Fruit fly (Drosophila melanogaster) whole organism, embryonic: ENCODE results near the gene Spec2.
A peak's percentile ranks its signal among the peaks of the same experiment; 100 is the strongest.

Experiments used
- Antp ChIP-seq: fragments of 200-800 bp; sonication (Bioruptor generic); optimal IDR thresholded peaks from 3 replicates; lab custom pipeline; 2016; ENCODE audit warnings: missing biosample characterization, missing genetic modification characterization
- Atf3 ChIP-seq: fragments of 200-800 bp; sonication (Bioruptor generic); optimal IDR thresholded peaks from 3 replicates; lab custom pipeline; 2016; ENCODE audit warnings: missing biosample characterization, missing genetic modification characterization
- CG10321 ChIP-seq: fragments of 200-800 bp; sonication (Bioruptor generic); IDR thresholded peaks from 2 replicates; pipeline ENCODE4 v1.3.6; 2022; ENCODE audit warnings: missing biosample characterization, missing genetic modification characterization
- CG10543 ChIP-seq: fragments of 200-800 bp; sonication (Bioruptor generic); optimal IDR thresholded peaks from 3 replicates; lab custom pipeline; 2017; ENCODE audit warnings: missing biosample characterization, mild to moderate bottlenecking, missing genetic modification characterization, moderate library complexity
- CG11723 ChIP-seq: fragments of 200-800 bp; sonication (Bioruptor generic); optimal IDR thresholded peaks from 2 replicates; lab custom pipeline; 2017; ENCODE audit warnings: missing biosample characterization, mild to moderate bottlenecking, missing genetic modification characterization
- CG13123 ChIP-seq: fragments of 200-800 bp; sonication (Bioruptor generic); optimal IDR thresholded peaks from 2 replicates; lab custom pipeline; 2016; ENCODE audit warnings: missing biosample characterization, missing genetic modification characterization
- CG13424 ChIP-seq: fragments of 200-800 bp; sonication (Bioruptor generic); optimal IDR thresholded peaks from 2 replicates; lab custom pipeline; 2019; ENCODE audit warnings: missing biosample characterization, mild to moderate bottlenecking, missing genetic modification characterization, moderate library complexity
- CG13775 ChIP-seq: fragments of 200-800 bp; sonication (Bioruptor generic); optimal IDR thresholded peaks from 3 replicates; lab custom pipeline; 2017; ENCODE audit warnings: missing biosample characterization, mild to moderate bottlenecking, missing genetic modification characterization
- CG14014 ChIP-seq: fragments of 200-800 bp; sonication (Bioruptor generic); IDR thresholded peaks from 2 replicates; pipeline ENCODE4 v1.3.6; 2022; ENCODE audit warnings: missing biosample characterization, missing genetic modification characterization
- CG14441 ChIP-seq: fragments of 200-800 bp; sonication (Bioruptor generic); IDR thresholded peaks from 2 replicates; pipeline ENCODE4 v1.3.6; 2022; ENCODE audit warnings: missing biosample characterization, missing genetic modification characterization
- CG17385 ChIP-seq: fragments of 200-800 bp; sonication (Bioruptor generic); optimal IDR thresholded peaks from 3 replicates; lab custom pipeline; 2018; ENCODE audit warnings: missing biosample characterization, mild to moderate bottlenecking, missing genetic modification characterization
- CG18764 ChIP-seq: fragments of 200-800 bp; sonication (Bioruptor generic); optimal IDR thresholded peaks from 3 replicates; lab custom pipeline; 2016; ENCODE audit warnings: missing biosample characterization, missing genetic modification characterization
- CG2199 ChIP-seq: fragments of 200-800 bp; sonication (Bioruptor generic); IDR thresholded peaks from 3 replicates; pipeline ENCODE4 v1.3.6; 2022; ENCODE audit warnings: missing biosample characterization, missing genetic modification characterization
- CG32532 ChIP-seq: fragments of 200-800 bp; sonication (Bioruptor generic); IDR thresholded peaks from 2 replicates; pipeline ENCODE4 v1.3.6; 2022; ENCODE audit warnings: missing biosample characterization, missing genetic modification characterization
- CG4360 ChIP-seq: fragments of 200-800 bp; sonication (Bioruptor generic); IDR thresholded peaks from 2 replicates; pipeline ENCODE4 v1.3.6; 2022; ENCODE audit warnings: missing biosample characterization, missing genetic modification characterization
- CG4617 ChIP-seq: fragments of 200-800 bp; sonication (Bioruptor generic); optimal IDR thresholded peaks from 3 replicates; lab custom pipeline; 2016; ENCODE audit warnings: missing biosample characterization, missing genetic modification characterization, borderline replicate concordance
- CG5953 ChIP-seq: fragments of 200-800 bp; sonication (Bioruptor generic); IDR thresholded peaks from 2 replicates; pipeline ENCODE4 v1.3.6; 2022; ENCODE audit warnings: missing biosample characterization, missing genetic modification characterization
- CG6765 ChIP-seq: fragments of 200-800 bp; sonication (Bioruptor generic); optimal IDR thresholded peaks from 3 replicates; lab custom pipeline; 2017; ENCODE audit warnings: missing biosample characterization, mild to moderate bottlenecking, missing genetic modification characterization
- CG6813 ChIP-seq: fragments of 200-800 bp; sonication (Bioruptor generic); optimal IDR thresholded peaks from 2 replicates; lab custom pipeline; 2017; ENCODE audit warnings: missing biosample characterization, missing genetic modification characterization, mild to moderate bottlenecking, moderate library complexity, missing genetic modification reagents
- CG7745 ChIP-seq: fragments of 200-800 bp; sonication (Bioruptor generic); optimal IDR thresholded peaks from 2 replicates; lab custom pipeline; 2018; ENCODE audit warnings: missing biosample characterization, mild to moderate bottlenecking, missing genetic modification characterization, moderate library complexity
- CG7839 ChIP-seq: fragments of 200-800 bp; sonication (Bioruptor generic); optimal IDR thresholded peaks from 3 replicates; lab custom pipeline; 2018; ENCODE audit warnings: missing biosample characterization, mild to moderate bottlenecking, missing genetic modification characterization, moderate library complexity
- CG8765 ChIP-seq: fragments of 200-800 bp; sonication (Bioruptor generic); IDR thresholded peaks from 2 replicates; pipeline ENCODE4 v1.3.6; 2022; ENCODE audit warnings: missing biosample characterization, missing genetic modification characterization
- CoRest ChIP-seq: fragments of 200-800 bp; sonication (Bioruptor generic); optimal IDR thresholded peaks from 3 replicates; lab custom pipeline; 2018; ENCODE audit warnings: missing biosample characterization, mild to moderate bottlenecking, missing genetic modification characterization, moderate library complexity
- Fer1 ChIP-seq: fragments of 200-800 bp; sonication (Bioruptor generic); optimal IDR thresholded peaks from 2 replicates; lab custom pipeline; 2017; ENCODE audit warnings: missing biosample characterization, mild to moderate bottlenecking, missing genetic modification characterization
- Hmx ChIP-seq: fragments of 200-800 bp; sonication (Bioruptor generic); optimal IDR thresholded peaks from 2 replicates; lab custom pipeline; 2016; ENCODE audit warnings: missing biosample characterization, missing genetic modification characterization
- MESR4 ChIP-seq: fragments of 200-800 bp; sonication (Bioruptor generic); optimal IDR thresholded peaks from 2 replicates; lab custom pipeline; 2018; ENCODE audit warnings: missing biosample characterization, mild to moderate bottlenecking, missing genetic modification characterization, moderate library complexity
- NC2α ChIP-seq: fragments of 200-800 bp; sonication (Bioruptor generic); optimal IDR thresholded peaks from 2 replicates; lab custom pipeline; 2016; ENCODE audit warnings: missing biosample characterization, missing genetic modification characterization
- Tbp ChIP-seq: fragments of >200 bp; optimal IDR thresholded peaks from 2 replicates; lab custom pipeline; 2018; ENCODE audit warnings: missing biosample characterization, missing genetic modification characterization
- Vsx1 ChIP-seq: fragments of 200-800 bp; sonication (Bioruptor generic); optimal IDR thresholded peaks from 2 replicates; lab custom pipeline; 2017; ENCODE audit warnings: missing biosample characterization, mild to moderate bottlenecking, missing genetic modification characterization, missing genetic modification reagents
- Xrp1 ChIP-seq: fragments of 200-800 bp; sonication (Bioruptor generic); IDR thresholded peaks from 2 replicates; pipeline ENCODE4 v1.3.6; 2022; ENCODE audit warnings: missing biosample characterization, missing genetic modification characterization
- ash1 ChIP-seq: fragments of 200-800 bp; sonication (Bioruptor generic); optimal IDR thresholded peaks from 2 replicates; lab custom pipeline; 2018; ENCODE audit warnings: missing biosample characterization, mild to moderate bottlenecking, missing genetic modification characterization
- bab2 ChIP-seq: fragments of 200-800 bp; sonication (Bioruptor generic); optimal IDR thresholded peaks from 2 replicates; lab custom pipeline; 2016; ENCODE audit warnings: missing biosample characterization, missing genetic modification characterization
- bigmax ChIP-seq: fragments of 200-800 bp; sonication (Bioruptor generic); optimal IDR thresholded peaks from 2 replicates; lab custom pipeline; 2018; ENCODE audit warnings: missing biosample characterization, mild to moderate bottlenecking, missing genetic modification characterization
- corto ChIP-seq: fragments of 200-800 bp; sonication (Bioruptor generic); optimal IDR thresholded peaks from 2 replicates; lab custom pipeline; 2016; ENCODE audit warnings: missing biosample characterization, mild to moderate bottlenecking, missing genetic modification characterization, moderate library complexity
- crol ChIP-seq: fragments of 200-800 bp; sonication (Bioruptor generic); IDR thresholded peaks from 2 replicates; pipeline ENCODE4 v1.3.6; 2022; ENCODE audit warnings: missing biosample characterization, missing genetic modification characterization
- dimm ChIP-seq: fragments of 200-800 bp; sonication (Bioruptor generic); IDR thresholded peaks from 2 replicates; pipeline ENCODE4 v1.3.6; 2022; ENCODE audit warnings: missing biosample characterization, missing genetic modification characterization
- ftz-f1 ChIP-seq: fragments of 200-800 bp; sonication (Bioruptor generic); optimal IDR thresholded peaks from 2 replicates; lab custom pipeline; 2016; ENCODE audit warnings: missing biosample characterization, missing genetic modification characterization
- gem ChIP-seq: fragments of 200-800 bp; sonication (Bioruptor generic); optimal IDR thresholded peaks from 2 replicates; lab custom pipeline; 2019; ENCODE audit warnings: missing biosample characterization, mild to moderate bottlenecking, missing genetic modification characterization, moderate library complexity
- gfzf ChIP-seq: fragments of 200-800 bp; sonication (Bioruptor generic); optimal IDR thresholded peaks from 2 replicates; lab custom pipeline; 2016; ENCODE audit warnings: missing biosample characterization, mild to moderate bottlenecking, missing genetic modification characterization, moderate library complexity
- grau ChIP-seq: fragments of 200-800 bp; optimal IDR thresholded peaks from 3 replicates; lab custom pipeline; 2019; ENCODE audit warnings: missing biosample characterization, mild to moderate bottlenecking, missing genetic modification characterization, moderate library complexity
- hb ChIP-seq: fragments of 200-800 bp; sonication (Bioruptor generic); IDR thresholded peaks from 3 replicates; pipeline ENCODE4 v1.3.6; 2022; ENCODE audit warnings: missing biosample characterization, missing genetic modification characterization; ENCODE audit not compliant: partially characterized antibody
- lab ChIP-seq: fragments of 200-800 bp; sonication (Bioruptor generic); optimal IDR thresholded peaks from 3 replicates; lab custom pipeline; 2017; ENCODE audit warnings: missing biosample characterization, missing genetic modification characterization, mild to moderate bottlenecking, moderate library complexity, missing genetic modification reagents
- pnt ChIP-seq: fragments of 200-800 bp; sonication (Bioruptor generic); optimal IDR thresholded peaks from 3 replicates; lab custom pipeline; 2016; ENCODE audit warnings: missing biosample characterization, missing genetic modification characterization
- pum ChIP-seq: fragments of 200-800 bp; sonication (Bioruptor generic); optimal IDR thresholded peaks from 2 replicates; lab custom pipeline; 2016; ENCODE audit warnings: missing biosample characterization, missing genetic modification characterization
- rib ChIP-seq: fragments of 200-800 bp; sonication (Bioruptor generic); IDR thresholded peaks from 2 replicates; pipeline ENCODE4 v1.3.6; 2022; ENCODE audit warnings: missing biosample characterization, missing genetic modification characterization
- run ChIP-seq: fragments of 200-800 bp; sonication (Bioruptor generic); optimal IDR thresholded peaks from 3 replicates; lab custom pipeline; 2018; ENCODE audit warnings: missing biosample characterization, mild to moderate bottlenecking, missing genetic modification characterization
- sens ChIP-seq: fragments of 200-800 bp; sonication (Bioruptor generic); peaks from one replicate; lab custom pipeline; 2016; ENCODE audit warnings: missing biosample characterization, missing genetic modification characterization
- sqz ChIP-seq: fragments of 200-800 bp; sonication (Bioruptor generic); optimal IDR thresholded peaks from 3 replicates; lab custom pipeline; 2018; ENCODE audit warnings: missing biosample characterization, mild to moderate bottlenecking, missing genetic modification characterization
- yki ChIP-seq: fragments of >200 bp; optimal IDR thresholded peaks from 3 replicates; lab custom pipeline; 2018
- z ChIP-seq: fragments of 200-800 bp; sonication (Bioruptor generic); IDR thresholded peaks from 3 replicates; pipeline ENCODE4 v1.3.6; 2022; ENCODE audit warnings: missing biosample characterization, missing genetic modification characterization
- zen2 ChIP-seq: fragments of 200-800 bp; sonication (Bioruptor generic); IDR thresholded peaks from 3 replicates; pipeline ENCODE4 v1.3.6; 2022; ENCODE audit warnings: missing biosample characterization, missing genetic modification characterization; ENCODE audit not compliant: partially characterized antibody

Gene Spec2

dm6 chr3R:5654692-5655181, 30.8 kb upstream of the Spec2 start, which contains the start of the genes elm and MED27 (continued):
- TF ChIP-seq ftz-f1 (GFP tag; lab: Kevin White, UChicago) (peak; percentile 85), CG7839 (peak; percentile 90), CG13123 (GFP tag; lab: Kevin White, UChicago) (peak; percentile 89), hb (peak; percentile 90), CG4360 (GFP tag; lab: Robert Waterston, UW) (0 out of 2 replicates have a peak, but pooled peaks have one; percentile 42), CG7745 (tag; lab: Kevin White, UChicago) (no peak), MESR4 (GFP tag; lab: Kevin White, UChicago) (peak; percentile 96), Antp (GFP tag; lab: Kevin White, UChicago) (peak; percentile 88), CG6813 (GFP tag; lab: Kevin White, UChicago) (peak; percentile 34), CG10543 (peak; percentile 94), zen2 (GFP tag; lab: Robert Waterston, UW) (peak; percentile 68; the same call in 1 of the 3 replicates), CG17385 (GFP tag; lab: Kevin White, UChicago) (peak; percentile 80), CoRest (peak; percentile 95), CG4617 (peak; percentile 91), CG32532 (GFP tag; lab: Robert Waterston, UW) (peak; percentile 94), Atf3 (GFP tag; lab: Kevin White, UChicago) (peak; percentile 87), CG10321 (peak; percentile 48; the same call in 1 of the 2 replicates), sens (GFP tag; lab: Kevin White, UChicago) (peak; percentile 99), run (tag; lab: Kevin White, UChicago) (peak; percentile 48), Vsx1 (no peak), rib (GFP tag; lab: Robert Waterston, UW) (peak; percentile 91), CG8765 (GFP tag; lab: Robert Waterston, UW) (peak; percentile 92), pnt (GFP tag; lab: Kevin White, UChicago) (peak; percentile 92), crol (GFP tag; lab: Robert Waterston, UW) (peak; percentile 59; the same call in 1 of the 2 replicates), corto (GFP tag; lab: Kevin White, UChicago) (peak; percentile 84), CG11723 (GFP tag; lab: Kevin White, UChicago) (peak; percentile 81), grau (tag; lab: Kevin White, UChicago) (peak; percentile 93), CG6765 (GFP tag; lab: Kevin White, UChicago) (peak; percentile 64), gem (tag; lab: Kevin White, UChicago) (peak; percentile 96), CG5953 (GFP tag; lab: Robert Waterston, UW) (peak; percentile 71; the same call in 1 of the 2 replicates), CG18764 (GFP tag; lab: Kevin White, UChicago) (peak; percentile 87), CG13775 (GFP tag; lab: Kevin White, UChicago) (peak; percentile 96), CG14014 (GFP tag; lab: Robert Waterston, UW) (peak; percentile 93), pum (GFP tag; lab: Kevin White, UChicago) (peak; percentile 94), Xrp1 (GFP tag; lab: Robert Waterston, UW) (peak; percentile 95), CG13424 (tag; lab: Kevin White, UChicago) (peak; percentile 95), sqz (GFP tag; lab: Kevin White, UChicago) (peak; percentile 90), z (GFP tag; lab: Robert Waterston, UW) (no peak; the same call in 2 of the 3 replicates), Tbp (GFP tag; lab: Kevin White, UChicago) (no peak), dimm (GFP tag; lab: Robert Waterston, UW) (peak; percentile 82), gfzf (GFP tag; lab: Kevin White, UChicago) (peak; percentile 89), lab (GFP tag; lab: Kevin White, UChicago) (peak; percentile 89), Hmx (GFP tag; lab: Kevin White, UChicago) (peak; percentile 86), CG2199 (0 out of 3 replicates have a peak, but pooled peaks have one; percentile 67), NC2α (GFP tag; lab: Kevin White, UChicago) (peak; percentile 79), bab2 (GFP tag; lab: Kevin White, UChicago) (peak; percentile 96), Fer1 (GFP tag; lab: Kevin White, UChicago) (peak; percentile 88), bigmax (GFP tag; lab: Kevin White, UChicago) (no peak), CG14441 (GFP tag; lab: Robert Waterston, UW) (peak; percentile 95), yki (lab: Kevin White, UChicago) (no peak), ash1 (peak; percentile 35)
